Fruit fly (Drosophila melanogaster) whole organism, wandering third instar larva: ENCODE measurements around the gene CG11911.

ENCODE experiments used
- CG9705 ChIP-seq: fragments of 200-800 bp; sonication (Bioruptor generic); optimal IDR thresholded peaks from 2 replicates; lab custom pipeline; 2018; ENCODE audit warnings: missing biosample characterization, mild to moderate bottlenecking, missing genetic modification characterization
- Hr78 ChIP-seq: fragments of >200 bp; optimal IDR thresholded peaks from 2 replicates; lab custom pipeline; 2017; ENCODE audit warnings: missing biosample characterization, missing genetic modification characterization
- Jra ChIP-seq: sonication (Bioruptor generic); optimal IDR thresholded peaks from 2 replicates; lab custom pipeline; 2016; ENCODE audit warnings: missing biosample characterization, missing genetic modification characterization
- Rel ChIP-seq, 2 experiments: fragments of 200-800 bp; sonication (Bioruptor generic) in 1 of 2; optimal IDR thresholded peaks; 2 replicates in 1 of 2; 3 replicates in 1 of 2; lab custom pipeline; 2016 to 2019; ENCODE audit warnings: mild to moderate bottlenecking in 2 of 2, missing biosample characterization in 2 of 2, missing genetic modification characterization in 2 of 2, moderate library complexity in 1 of 2
- dl ChIP-seq, 2 experiments: fragments of 175-275, 200-275 bp in 1 of 2; fragments of 200-275 bp in 1 of 2; sonication (Bioruptor generic); optimal IDR thresholded peaks; lab custom pipeline; 2018; ENCODE audit warnings: mild to moderate bottlenecking in 2 of 2, missing biosample characterization in 2 of 2, missing genetic modification characterization in 2 of 2, moderate library complexity in 2 of 2; ENCODE audit not compliant: partially characterized antibody in 2 of 2, insufficient read depth in 1 of 2
- dmrt93B ChIP-seq: fragments of 200-800 bp; sonication (Bioruptor generic); optimal IDR thresholded peaks from 2 replicates; lab custom pipeline; 2018; ENCODE audit warnings: missing biosample characterization, mild to moderate bottlenecking, missing genetic modification characterization
- foxo ChIP-seq, 2 experiments: fragments of 200-800 bp; sonication (Bioruptor generic); optimal IDR thresholded peaks; 2 replicates in 1 of 2; 3 replicates in 1 of 2; lab custom pipeline; 2016 to 2017; ENCODE audit warnings: missing biosample characterization in 2 of 2, missing genetic modification characterization in 2 of 2
- fru ChIP-seq: fragments of 200-800 bp; sonication (Bioruptor generic); optimal IDR thresholded peaks from 3 replicates; lab custom pipeline; 2016; ENCODE audit warnings: missing biosample characterization, mild to moderate bottlenecking, missing genetic modification characterization
- pan ChIP-seq: fragments of >200 bp; optimal IDR thresholded peaks from 2 replicates; lab custom pipeline; 2017
- usp ChIP-seq: fragments of >200 bp; optimal IDR thresholded peaks from 2 replicates; lab custom pipeline; 2017; ENCODE audit warnings: missing biosample characterization, missing genetic modification characterization

DNA sequence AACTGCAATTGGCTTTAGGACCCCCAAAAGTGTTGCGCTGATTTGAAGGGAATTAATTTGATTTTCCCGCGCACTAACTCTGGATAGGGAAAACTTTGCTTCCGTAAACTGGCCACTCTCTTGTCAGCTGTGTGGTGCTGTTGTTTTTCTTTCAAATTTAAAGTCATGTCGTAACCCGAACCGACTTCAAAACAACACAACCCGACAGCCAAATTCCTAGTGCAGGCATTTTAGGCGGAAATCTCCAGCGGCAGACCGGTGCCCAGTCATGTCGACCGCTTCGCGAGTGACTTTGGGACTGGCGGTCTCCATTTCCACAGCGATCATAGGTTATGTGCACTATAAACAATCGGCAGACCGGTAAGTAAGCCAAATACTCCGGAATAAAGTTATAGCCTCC is 28.7 kb downstream of the CG11911 start, which contains the start of gene CG11562:
- TF ChIP-seq dmrt93B (no peak), dl (GFP tag; optimal IDR thresholded peaks at IDR 0.05; lab: Kevin White, UChicago; ENCODE audit: insufficient read depth in 1 of 2, partially characterized antibody in 2 of 2) (no peak), foxo (GFP tag; optimal IDR thresholded peaks at IDR 0.05; lab: Kevin White, UChicago) (no peak), usp (GFP tag; lab: Kevin White, UChicago) (no peak), pan (lab: Kevin White, UChicago) (no peak), Rel (GFP tag; optimal IDR thresholded peaks at IDR 0.05; lab: Kevin White, UChicago) (no peak), Rel (tag; optimal IDR thresholded peaks at IDR 0.05; lab: Kevin White, UChicago) (no peak), Jra (no peak), fru (GFP tag; lab: Kevin White, UChicago) (no peak), Hr78 (no peak), CG9705 (GFP tag; lab: Kevin White, UChicago) (no peak)
